Worm (Caenorhabditis elegans) whole organism, late embryonic: ENCODE measurements around the gene cdk-1.

Experiments used
- C08G9.2 ChIP-seq: sonication (generic microtip); optimal IDR thresholded peaks from 2 replicates; lab custom pipeline; 2016; ENCODE audit warnings: mild to moderate bottlenecking, missing genetic modification characterization, moderate library complexity, missing compliant biosample characterization
- C38D4.7 ChIP-seq: fragments of 200-800 bp; sonication (Bioruptor generic); optimal IDR thresholded peaks from 2 replicates; lab custom pipeline; 2018; ENCODE audit warnings: mild to moderate bottlenecking, missing genetic modification characterization, moderate library complexity, missing compliant biosample characterization
- K09A11.1 ChIP-seq: sonication (generic microtip); optimal IDR thresholded peaks from 2 replicates; lab custom pipeline; 2017; ENCODE audit warnings: antibody characterized with exemption, mild to moderate bottlenecking, missing genetic modification characterization, missing compliant biosample characterization; ENCODE audit not compliant: insufficient read depth
- Y22D7AL.16 ChIP-seq: sonication (generic microtip); optimal IDR thresholded peaks from 2 replicates; lab custom pipeline; 2016; ENCODE audit warnings: missing genetic modification characterization, missing compliant biosample characterization
- ahr-1 ChIP-seq: sonication (generic microtip); optimal IDR thresholded peaks from 2 replicates; lab custom pipeline; 2016; ENCODE audit warnings: missing genetic modification characterization, missing compliant biosample characterization
- ama-1 ChIP-seq: fragments of 150-350 bp; optimal IDR thresholded peaks from 2 replicates; lab custom pipeline; 2014
- ceh-34 ChIP-seq: sonication (generic microtip); optimal IDR thresholded peaks from 2 replicates; lab custom pipeline; 2016; ENCODE audit warnings: mild to moderate bottlenecking, missing genetic modification characterization, missing compliant biosample characterization
- ceh-45 ChIP-seq: fragments of 200-800 bp; sonication (Bioruptor generic); IDR thresholded peaks from 2 replicates; pipeline ENCODE4 v1.3.6; 2022; ENCODE audit warnings: missing genetic modification reagents, missing genetic modification characterization, missing compliant biosample characterization
- ceh-9 ChIP-seq: sonication (generic microtip); optimal IDR thresholded peaks from 2 replicates; lab custom pipeline; 2016; ENCODE audit warnings: mild to moderate bottlenecking, missing genetic modification characterization, inconsistent platforms, missing compliant biosample characterization
- che-1 ChIP-seq: sonication (generic microtip); optimal IDR thresholded peaks from 2 replicates; lab custom pipeline; 2016; ENCODE audit warnings: mild to moderate bottlenecking, missing genetic modification characterization, missing compliant biosample characterization
- elt-4 ChIP-seq: sonication (generic microtip); optimal IDR thresholded peaks from 2 replicates; lab custom pipeline; 2016; ENCODE audit warnings: missing genetic modification characterization, missing compliant biosample characterization
- fax-1 ChIP-seq: sonication (generic microtip); optimal IDR thresholded peaks from 2 replicates; lab custom pipeline; 2016; ENCODE audit warnings: missing genotype, missing genetic modification characterization, missing compliant biosample characterization
- fkh-10 ChIP-seq: fragments of 150-350 bp; optimal IDR thresholded peaks from 2 replicates; lab custom pipeline; 2014; ENCODE audit warnings: missing biosample characterization, missing genetic modification reagents, missing genetic modification characterization
- fkh-6 ChIP-seq: sonication (generic microtip); optimal IDR thresholded peaks from 2 replicates; lab custom pipeline; 2016; ENCODE audit warnings: missing genetic modification characterization, missing compliant biosample characterization
- hlh-13 ChIP-seq: fragments of 200-800 bp; sonication (Bioruptor generic); optimal IDR thresholded peaks from 2 replicates; lab custom pipeline; 2018; ENCODE audit warnings: mild to moderate bottlenecking, missing genetic modification characterization, missing compliant biosample characterization
- hlh-15 ChIP-seq: sonication (generic microtip); optimal IDR thresholded peaks from 2 replicates; lab custom pipeline; 2016; ENCODE audit warnings: missing genetic modification characterization, missing compliant biosample characterization
- hlh-6 ChIP-seq: sonication (generic microtip); optimal IDR thresholded peaks from 2 replicates; lab custom pipeline; 2016; ENCODE audit warnings: missing genotype, missing genetic modification characterization, missing compliant biosample characterization
- lim-6 ChIP-seq: sonication (generic microtip); optimal IDR thresholded peaks from 2 replicates; lab custom pipeline; 2016; ENCODE audit warnings: missing genetic modification characterization, missing compliant biosample characterization
- madf-2 ChIP-seq: sonication (generic microtip); optimal IDR thresholded peaks from 2 replicates; lab custom pipeline; 2017; ENCODE audit warnings: missing genetic modification characterization, missing compliant biosample characterization
- mec-3 ChIP-seq: sonication (generic microtip); optimal IDR thresholded peaks from 2 replicates; lab custom pipeline; 2016; ENCODE audit warnings: borderline replicate concordance, missing genetic modification characterization, missing compliant biosample characterization
- nfya-1 ChIP-seq: sonication (generic microtip); optimal IDR thresholded peaks from 2 replicates; lab custom pipeline; 2017; ENCODE audit warnings: missing genetic modification characterization, mild to moderate bottlenecking, missing compliant biosample characterization, antibody characterized with exemption, moderate library complexity
- nhr-11 ChIP-seq: fragments of 150-350 bp; optimal IDR thresholded peaks from 2 replicates; lab custom pipeline; 2014; ENCODE audit warnings: missing biosample characterization, missing genetic modification characterization
- npax-4 ChIP-seq: sonication (generic microtip); optimal IDR thresholded peaks from 2 replicates; lab custom pipeline; 2016; ENCODE audit warnings: missing genetic modification characterization, missing compliant biosample characterization
- odd-2 ChIP-seq: sonication (generic microtip); optimal IDR thresholded peaks from 2 replicates; lab custom pipeline; 2017; ENCODE audit warnings: antibody characterized with exemption, mild to moderate bottlenecking, missing genetic modification characterization, missing compliant biosample characterization
- pag-3 ChIP-seq: sonication (generic microtip); optimal IDR thresholded peaks from 2 replicates; lab custom pipeline; 2016; ENCODE audit warnings: missing compliant biosample characterization, missing genetic modification characterization, borderline replicate concordance
- pros-1 ChIP-seq: fragments of 150-350 bp; optimal IDR thresholded peaks from 2 replicates; lab custom pipeline; 2014; ENCODE audit warnings: missing biosample characterization, missing genetic modification reagents, missing genetic modification characterization
- ref-2 ChIP-seq: sonication (generic microtip); optimal IDR thresholded peaks from 2 replicates; lab custom pipeline; 2016; ENCODE audit warnings: missing genetic modification characterization, missing compliant biosample characterization
- rnt-1 ChIP-seq: sonication (generic microtip); optimal IDR thresholded peaks from 2 replicates; lab custom pipeline; 2016; ENCODE audit warnings: missing genetic modification characterization, missing compliant biosample characterization
- sdc-2 ChIP-seq: sonication (generic microtip); optimal IDR thresholded peaks from 2 replicates; lab custom pipeline; 2016; ENCODE audit warnings: missing genotype, missing genetic modification characterization, missing compliant biosample characterization
- sox-2 ChIP-seq: fragments of 200-800 bp; sonication (Bioruptor generic); IDR thresholded peaks from 2 replicates; pipeline ENCODE4 v1.3.6; 2022; ENCODE audit warnings: missing genetic modification reagents, missing genetic modification characterization, missing compliant biosample characterization
- sox-4 ChIP-seq: sonication (generic microtip); optimal IDR thresholded peaks from 2 replicates; lab custom pipeline; 2017; ENCODE audit warnings: mild to moderate bottlenecking, missing genetic modification characterization, inconsistent platforms, missing compliant biosample characterization
- syd-9 ChIP-seq: sonication (generic microtip); optimal IDR thresholded peaks from 2 replicates; lab custom pipeline; 2016; ENCODE audit warnings: mild to moderate bottlenecking, missing genetic modification characterization, moderate library complexity, missing compliant biosample characterization
- tbx-2 ChIP-seq: sonication (generic microtip); optimal IDR thresholded peaks from 2 replicates; lab custom pipeline; 2016; ENCODE audit warnings: missing genetic modification characterization, missing compliant biosample characterization
- unc-3 ChIP-seq, 2 experiments: fragments of 200-800 bp in 1 of 2; sonication (Bioruptor generic) in 1 of 2; sonication (generic microtip) in 1 of 2; conservative IDR thresholded peaks in 1 of 2; optimal IDR thresholded peaks in 1 of 2; 2 replicates each; pipeline versions ENCODE4 v1.3.6 to Lab custom; 2016 to 2022; ENCODE audit warnings: missing compliant biosample characterization in 2 of 2, missing genetic modification characterization in 2 of 2, missing genetic modification reagents in 1 of 2
- unc-55 ChIP-seq: sonication (generic microtip); optimal IDR thresholded peaks from 2 replicates; lab custom pipeline; 2017; ENCODE audit warnings: missing biosample characterization, missing genetic modification reagents, missing genetic modification characterization
- zip-5 ChIP-seq: sonication (generic microtip); optimal IDR thresholded peaks from 2 replicates; lab custom pipeline; 2016; ENCODE audit warnings: missing genetic modification characterization, missing compliant biosample characterization
- ztf-16 ChIP-seq: sonication (generic microtip); optimal IDR thresholded peaks from 2 replicates; lab custom pipeline; 2017; ENCODE audit warnings: missing genetic modification characterization, missing compliant biosample characterization

Gene cdk-1

DNA sequence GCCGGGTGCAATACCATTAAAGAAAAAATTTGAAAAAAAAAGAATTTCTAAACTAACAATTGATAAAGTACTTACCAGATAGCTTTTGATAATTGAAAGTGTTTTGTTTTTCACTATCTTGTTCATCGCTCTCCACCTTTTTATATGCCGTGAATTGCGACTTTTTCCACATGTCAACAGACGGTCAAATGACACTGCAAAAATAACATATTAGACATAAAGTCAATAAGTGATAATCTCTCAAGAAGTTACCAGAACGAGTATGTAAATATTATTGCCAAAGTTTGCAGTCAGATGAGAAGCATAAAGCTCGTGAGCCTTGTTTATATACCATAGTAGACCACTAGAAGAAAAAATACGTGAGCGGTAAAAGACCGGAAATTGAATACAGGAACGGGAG is 11.4 kb upstream of the cdk-1 start, which contains the start of gene dao-6:
Gene dao-6, minus strand, starts transcription at position 345 of the 400 bp plus-strand sequence.
- TF ChIP-seq pag-3 (tag; lab: Kevin White, UChicago) (no peak), zip-5 (tag; lab: Kevin White, UChicago) (no peak), ceh-9 (tag; lab: Kevin White, UChicago) (no peak), Y22D7AL.16 (tag; lab: Kevin White, UChicago) (no peak), syd-9 (tag; lab: Kevin White, UChicago) (no peak), hlh-13 (GFP tag; lab: Kevin White, UChicago) (no peak), lim-6 (tag; lab: Kevin White, UChicago) (no peak), K09A11.1 (tag; lab: Kevin White, UChicago) (no peak), hlh-15 (tag; lab: Kevin White, UChicago) (no peak), ahr-1 (tag; lab: Kevin White, UChicago) (no peak), fax-1 (tag; lab: Kevin White, UChicago) (no peak), elt-4 (no peak), ztf-16 (no peak), nhr-11 (tag; lab: Kevin White, UChicago) (no peak), madf-2 (tag; lab: Kevin White, UChicago) (no peak), C08G9.2 (tag; lab: Kevin White, UChicago) (no peak)

DNA sequence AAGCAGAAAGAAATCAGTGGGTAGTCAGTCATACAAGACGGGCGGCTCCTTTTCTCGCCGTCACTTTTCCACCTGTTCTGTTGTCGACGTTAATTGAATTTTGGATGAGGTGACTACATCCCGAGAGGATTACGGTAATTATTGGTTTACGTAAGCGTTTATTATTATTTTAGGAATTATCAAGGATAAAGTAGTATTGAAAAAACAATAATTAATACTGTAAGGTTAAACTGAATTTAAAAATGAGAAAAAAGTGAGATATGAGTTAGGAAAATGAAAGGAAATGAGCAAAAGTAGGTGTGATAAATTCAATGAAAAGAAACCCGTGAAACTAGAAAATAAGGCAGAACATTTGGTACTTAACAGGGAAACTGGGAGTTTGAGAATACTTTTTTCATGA is 8.3 kb upstream of the cdk-1 start, which contains the start of gene hlh-4:
Gene hlh-4, minus strand, starts transcription at position 101 of the 400 bp plus-strand sequence.
- TF ChIP-seq rnt-1 (tag; lab: Kevin White, UChicago), result no peak
- TF ChIP-seq C38D4.7 (GFP tag; lab: Kevin White, UChicago), result no peak

DNA sequence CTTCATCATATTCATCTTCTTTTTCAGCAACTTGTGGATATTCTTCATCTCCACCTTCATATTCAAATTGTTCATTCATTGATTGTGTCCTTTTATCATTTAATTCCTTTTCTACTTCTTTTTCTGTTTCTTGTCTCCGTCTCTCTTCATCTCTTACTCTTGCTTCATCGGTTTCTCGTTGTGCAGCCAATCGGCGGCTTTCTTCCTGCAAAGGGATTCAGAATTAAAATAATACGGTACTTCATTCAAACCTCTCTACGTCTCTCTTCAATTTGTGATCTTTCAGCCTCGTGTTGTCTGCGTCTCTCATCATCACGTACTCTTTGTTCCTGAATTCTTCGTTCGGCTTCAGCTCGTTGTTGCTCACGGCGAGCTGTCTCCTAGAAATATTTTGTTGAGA is 6.6 kb upstream of the cdk-1 start:
- TF ChIP-seq che-1 (tag; lab: Kevin White, UChicago), result no peak
- TF ChIP-seq sdc-2 (tag; lab: Kevin White, UChicago), result no peak
- no peak for TF ChIP-seq ama-1 (lab: Kevin White, UChicago)
- TF ChIP-seq sox-2, result no peak
- peak; percentile 80 for TF ChIP-seq nfya-1 (tag; lab: Kevin White, UChicago)

ce11 chrIII:9741985-9742384 is 5.3 kb upstream of the cdk-1 start:
- TF ChIP-seq nfya-1 (tag; lab: Kevin White, UChicago) (peak; percentile 0), fkh-10 (GFP tag; lab: Kevin White, UChicago) (no peak), unc-55 (peak; percentile 57), ref-2 (tag; lab: Kevin White, UChicago) (peak; percentile 33), npax-4 (no peak), tbx-2 (tag; lab: Kevin White, UChicago) (peak; percentile 2)

ce11 chrIII:9743239-9743638 is 4.0 kb upstream of the cdk-1 start, which contains the start of gene T05G5.1:
Gene T05G5.1 (minus strand): TSS chrIII:9743339.
- no peak for TF ChIP-seq sdc-2 (tag; lab: Kevin White, UChicago)
- no peak for TF ChIP-seq mec-3
- no peak for TF ChIP-seq nfya-1 (tag; lab: Kevin White, UChicago)
- TF ChIP-seq hlh-6 (tag; lab: Kevin White, UChicago), result no peak
- TF ChIP-seq fkh-6 (tag; lab: Kevin White, UChicago), result no peak
- TF ChIP-seq unc-3 (GFP tag; conservative IDR thresholded peaks at IDR 0.05; lab: Robert Waterston, UW), result no peak
- no peak for TF ChIP-seq unc-3 (tag; optimal IDR thresholded peaks at IDR 0.05; lab: Kevin White, UChicago)
- TF ChIP-seq pros-1, result no peak
- no peak for TF ChIP-seq odd-2 (tag; lab: Kevin White, UChicago)
- no peak for TF ChIP-seq ceh-45 (GFP tag; lab: Robert Waterston, UW)
- TF ChIP-seq pag-3 (tag; lab: Kevin White, UChicago), result no peak
- TF ChIP-seq ceh-34 (tag; lab: Kevin White, UChicago), result no peak
- TF ChIP-seq sox-4 (tag; lab: Kevin White, UChicago), result no peak
- no peak for TF ChIP-seq rnt-1 (tag; lab: Kevin White, UChicago)
